Worm (Caenorhabditis elegans) whole organism, midembryonic: ENCODE data around the gene old-1.

ENCODE experiments used
- T22C8.4 ChIP-seq: fragments of 200-800 bp; sonication (Bioruptor generic); IDR thresholded peaks from 2 replicates; pipeline ENCODE4 v1.3.6; 2022; ENCODE audit warnings: missing genetic modification characterization, missing compliant biosample characterization
- cog-1 ChIP-seq: sonication (generic microtip); optimal IDR thresholded peaks from 2 replicates; lab custom pipeline; 2016; ENCODE audit warnings: missing genetic modification characterization, missing compliant biosample characterization
- flt-1 ChIP-seq: fragments of 200-800 bp; sonication (Bioruptor generic); IDR thresholded peaks from 2 replicates; pipeline ENCODE4 v1.3.6; 2022; ENCODE audit warnings: missing genetic modification characterization, missing compliant biosample characterization
- klf-2 ChIP-seq: fragments of 200-800 bp; sonication (Bioruptor generic); conservative IDR thresholded peaks from 2 replicates; pipeline ENCODE4 v1.3.6; 2022; ENCODE audit warnings: missing genetic modification reagents, missing genetic modification characterization, missing compliant biosample characterization
- med-1 ChIP-seq: sonication (generic microtip); optimal IDR thresholded peaks from 2 replicates; lab custom pipeline; 2017; ENCODE audit warnings: missing genetic modification characterization, mild to moderate bottlenecking, missing compliant biosample characterization, antibody characterized with exemption, missing genetic modification reagents; ENCODE audit not compliant: insufficient read depth
- ref-1 ChIP-seq: fragments of 200-800 bp; sonication (Bioruptor generic); conservative IDR thresholded peaks from 2 replicates; pipeline ENCODE4 v1.3.6; 2022; ENCODE audit warnings: missing genetic modification reagents, missing genetic modification characterization, missing compliant biosample characterization
- tab-1 ChIP-seq: fragments of 200-800 bp; sonication (Bioruptor generic); IDR thresholded peaks from 2 replicates; pipeline ENCODE4 v1.3.6; 2022; ENCODE audit warnings: missing genetic modification characterization, missing compliant biosample characterization
- ztf-23 ChIP-seq: fragments of 200-800 bp; sonication (Bioruptor generic); IDR thresholded peaks from 2 replicates; pipeline ENCODE4 v1.3.6; 2022; ENCODE audit warnings: missing genetic modification reagents, missing genetic modification characterization, missing compliant biosample characterization
- ztf-29 ChIP-seq: fragments of 200-800 bp; sonication (Bioruptor generic); IDR thresholded peaks from 2 replicates; pipeline ENCODE4 v1.3.6; 2022; ENCODE audit warnings: missing genetic modification reagents, missing genetic modification characterization, missing compliant biosample characterization

The old-1 gene

ce11 chrII:9868698-9869097, at the start of gene old-1:
old-1 (minus strand) TSS chrII:9868747.
- no peak for TF ChIP-seq cog-1 (tag; lab: Kevin White, UChicago)
- no peak for TF ChIP-seq med-1 (GFP tag; lab: Kevin White, UChicago)

DNA sequence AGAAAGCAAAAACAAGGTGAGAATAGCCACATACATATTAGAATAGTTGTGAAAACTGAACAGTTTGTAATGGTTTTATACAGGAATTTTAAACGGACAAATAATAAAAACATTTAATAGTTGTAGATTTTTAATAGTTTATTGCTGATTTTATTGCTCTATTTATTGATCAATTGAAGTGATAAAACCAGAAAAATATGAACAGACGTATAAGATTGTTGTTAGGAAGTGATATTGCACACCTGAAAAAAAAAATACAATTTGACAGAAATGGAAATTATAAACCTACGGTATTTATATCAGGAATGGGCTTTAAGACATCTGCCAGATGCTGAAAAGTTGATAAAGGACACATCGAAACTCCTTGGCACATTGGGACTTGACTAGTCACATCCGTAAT, 49.4 kb upstream of the old-1 start, which contains the start of gene C05C10.8:
C05C10.8 (minus strand) TSS at position 101 of the 400 bp plus-strand sequence.
- no peak for TF ChIP-seq med-1 (GFP tag; lab: Kevin White, UChicago)
- no peak for TF ChIP-seq ztf-23
- TF ChIP-seq ref-1 (GFP tag; lab: Robert Waterston, UW), result no peak
- TF ChIP-seq flt-1 (GFP tag; lab: Robert Waterston, UW), result no peak

DNA sequence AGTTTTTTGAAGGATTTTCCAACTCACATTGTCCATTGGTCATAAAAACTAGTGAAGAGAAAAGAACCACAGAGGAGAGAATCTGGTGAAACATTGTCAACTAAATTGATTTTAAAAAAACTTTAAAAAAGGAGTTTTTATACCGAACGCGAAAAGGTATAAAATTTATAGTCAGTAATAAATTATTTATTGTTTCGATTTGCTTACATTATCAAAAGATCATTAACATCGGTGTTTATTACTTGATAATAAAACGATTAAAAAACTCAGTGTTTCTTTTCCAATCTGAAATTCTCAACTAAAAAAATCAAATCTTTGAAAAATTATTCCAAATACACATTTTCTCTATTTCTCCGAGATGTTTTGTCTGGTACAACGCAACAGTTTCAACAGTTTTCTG, 47.6 kb upstream of the old-1 start, which contains the start of gene F26C11.4:
F26C11.4 (minus strand) TSS at position 101 of the 400 bp plus-strand sequence.
- TF ChIP-seq tab-1 (GFP tag; lab: Robert Waterston, UW), result no peak

ce11 chrII:9914999-9915398, 46.5 kb upstream of the old-1 start, which contains the start of gene F26C11.3:
F26C11.3 (minus strand) TSS chrII:9915099.
- TF ChIP-seq ref-1 (GFP tag; lab: Robert Waterston, UW) (no peak), ztf-23 (no peak), klf-2 (GFP tag; lab: Robert Waterston, UW) (no peak), T22C8.4 (GFP tag; lab: Robert Waterston, UW) (no peak), tab-1 (GFP tag; lab: Robert Waterston, UW) (no peak), med-1 (GFP tag; lab: Kevin White, UChicago) (no peak), ztf-29 (GFP tag; lab: Robert Waterston, UW) (no peak), flt-1 (GFP tag; lab: Robert Waterston, UW) (no peak), cog-1 (tag; lab: Kevin White, UChicago) (no peak)

DNA sequence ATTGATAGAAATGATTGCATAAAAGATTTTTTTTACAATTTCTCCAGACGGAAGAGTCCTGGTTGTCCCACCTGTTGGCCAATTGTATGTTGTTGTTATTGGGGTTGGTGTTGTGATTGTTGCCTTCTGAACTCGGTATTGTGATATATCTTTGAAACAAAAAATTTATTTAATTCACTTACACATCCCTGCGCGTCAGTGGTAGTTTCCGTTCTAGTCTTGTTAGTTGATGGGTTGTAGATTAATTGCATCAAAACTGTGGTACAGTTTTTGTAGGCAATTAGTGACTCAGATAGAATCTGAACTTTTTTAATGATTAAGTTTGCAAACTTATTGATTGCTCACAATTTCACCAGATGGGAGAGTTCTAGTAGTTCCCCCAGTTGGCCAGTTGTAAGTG, 35.9 kb upstream of the old-1 start:
- no peak for TF ChIP-seq ref-1 (GFP tag; lab: Robert Waterston, UW)
- no peak for TF ChIP-seq T22C8.4 (GFP tag; lab: Robert Waterston, UW)
- no peak for TF ChIP-seq tab-1 (GFP tag; lab: Robert Waterston, UW)
- no peak for TF ChIP-seq cog-1 (tag; lab: Kevin White, UChicago)
- no peak for TF ChIP-seq ztf-29 (GFP tag; lab: Robert Waterston, UW)
- no peak for TF ChIP-seq ztf-23
- no peak for TF ChIP-seq med-1 (GFP tag; lab: Kevin White, UChicago)
- TF ChIP-seq klf-2 (GFP tag; lab: Robert Waterston, UW), result no peak
- no peak for TF ChIP-seq flt-1 (GFP tag; lab: Robert Waterston, UW)

- TF ChIP-seq T22C8.4 (GFP tag; lab: Robert Waterston, UW) (no peak), cog-1 (tag; lab: Kevin White, UChicago) (no peak)
Observed at ce11 chrII:9900276-9900675, 31.7 kb upstream of the old-1 start, which contains the start of gene unc-4. unc-4 (minus strand) TSS chrII:9900376.

- TF ChIP-seq ztf-29 (GFP tag; lab: Robert Waterston, UW) (no peak), ref-1 (GFP tag; lab: Robert Waterston, UW) (no peak), tab-1 (GFP tag; lab: Robert Waterston, UW) (no peak), med-1 (GFP tag; lab: Kevin White, UChicago) (no peak), klf-2 (GFP tag; lab: Robert Waterston, UW) (no peak), cog-1 (tag; lab: Kevin White, UChicago) (no peak), flt-1 (GFP tag; lab: Robert Waterston, UW) (no peak), T22C8.4 (GFP tag; lab: Robert Waterston, UW) (no peak), ztf-23 (no peak)
Observed at ce11 chrII:9898744-9899143, 30.2 kb upstream of the old-1 start.

- no peak for TF ChIP-seq ztf-29 (GFP tag; lab: Robert Waterston, UW)
- TF ChIP-seq cog-1 (tag; lab: Kevin White, UChicago), result no peak
- TF ChIP-seq ref-1 (GFP tag; lab: Robert Waterston, UW), result no peak
- no peak for TF ChIP-seq ztf-23
- no peak for TF ChIP-seq T22C8.4 (GFP tag; lab: Robert Waterston, UW)
- no peak for TF ChIP-seq tab-1 (GFP tag; lab: Robert Waterston, UW)
- TF ChIP-seq med-1 (GFP tag; lab: Kevin White, UChicago), result no peak
- no peak for TF ChIP-seq flt-1 (GFP tag; lab: Robert Waterston, UW)
- TF ChIP-seq klf-2 (GFP tag; lab: Robert Waterston, UW), result no peak
Observed at ce11 chrII:9895173-9895572, 26.6 kb upstream of the old-1 start.

- no peak for TF ChIP-seq klf-2 (GFP tag; lab: Robert Waterston, UW)
- no peak for TF ChIP-seq ref-1 (GFP tag; lab: Robert Waterston, UW)
- TF ChIP-seq T22C8.4 (GFP tag; lab: Robert Waterston, UW), result no peak
- no peak for TF ChIP-seq ztf-23
- no peak for TF ChIP-seq cog-1 (tag; lab: Kevin White, UChicago)
Observed at ce11 chrII:9894435-9894834, 25.9 kb upstream of the old-1 start, which contains the start of gene F26C11.1. F26C11.1 (plus strand) TSS chrII:9894735.

DNA sequence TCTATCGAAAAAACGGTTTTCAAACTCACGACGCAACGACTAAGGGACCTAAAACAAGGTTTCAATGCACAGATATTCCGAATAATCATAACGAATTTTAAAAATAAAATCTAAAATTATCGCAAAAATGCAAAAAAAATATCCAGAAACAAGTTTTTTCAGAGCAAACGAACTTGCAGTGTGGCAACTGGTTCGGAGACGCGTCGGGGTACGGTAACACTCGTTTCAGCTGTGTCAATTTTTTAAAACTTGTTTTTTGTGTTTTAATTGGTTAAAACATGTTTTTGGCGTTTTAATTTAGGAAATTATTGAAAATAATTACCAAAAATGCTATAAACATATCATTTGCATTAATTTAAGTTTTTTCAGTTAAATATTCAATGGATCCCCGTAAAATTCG, 23.9 kb upstream of the old-1 start, which contains the start of gene C08H9.16:
C08H9.16 (plus strand) TSS at position 370 of the 400 bp plus-strand sequence.
- TF ChIP-seq klf-2 (GFP tag; lab: Robert Waterston, UW), result no peak
- no peak for TF ChIP-seq flt-1 (GFP tag; lab: Robert Waterston, UW)

DNA sequence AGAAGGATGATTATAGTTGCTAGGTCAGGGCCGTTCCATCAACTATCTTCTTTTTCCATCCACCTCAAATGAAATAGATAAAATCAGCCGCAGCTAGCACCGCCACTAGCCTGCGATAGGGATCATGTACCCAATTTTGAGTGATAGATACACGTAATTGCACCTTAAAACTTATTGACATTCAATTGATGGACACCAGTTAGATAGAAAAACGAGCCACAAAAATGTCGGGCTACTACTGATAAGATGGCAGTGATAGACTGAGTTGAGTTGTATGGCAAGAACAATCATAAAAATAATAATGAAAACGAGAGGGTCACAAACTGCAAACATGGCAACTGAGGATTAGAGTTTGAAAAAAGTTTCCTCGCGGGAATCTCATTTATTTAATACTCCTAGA, 23.3 kb upstream of the old-1 start:
- TF ChIP-seq tab-1 (GFP tag; lab: Robert Waterston, UW), result no peak
- no peak for TF ChIP-seq ztf-29 (GFP tag; lab: Robert Waterston, UW)
- no peak for TF ChIP-seq cog-1 (tag; lab: Kevin White, UChicago)
- no peak for TF ChIP-seq klf-2 (GFP tag; lab: Robert Waterston, UW)
- no peak for TF ChIP-seq med-1 (GFP tag; lab: Kevin White, UChicago)
- TF ChIP-seq ztf-23, result no peak
- TF ChIP-seq flt-1 (GFP tag; lab: Robert Waterston, UW), result no peak
- TF ChIP-seq T22C8.4 (GFP tag; lab: Robert Waterston, UW), result no peak
- no peak for TF ChIP-seq ref-1 (GFP tag; lab: Robert Waterston, UW)
